Fruit fly (Drosophila melanogaster) whole organism, embryonic: Measurements from ENCODE around the gene Sec22.

Source experiments
- Bteb2 ChIP-seq: fragments of 200-800 bp; sonication (Bioruptor generic); optimal IDR thresholded peaks from 2 replicates; lab custom pipeline; 2016; ENCODE audit warnings: missing biosample characterization, missing genetic modification characterization
- CG10267 ChIP-seq: fragments of 200-800 bp; sonication (Bioruptor generic); optimal IDR thresholded peaks from 2 replicates; lab custom pipeline; 2018; ENCODE audit warnings: missing biosample characterization, mild to moderate bottlenecking, missing genetic modification characterization, moderate library complexity
- CG12391 ChIP-seq: fragments of 200-800 bp; sonication (Bioruptor generic); optimal IDR thresholded peaks from 3 replicates; lab custom pipeline; 2018; ENCODE audit warnings: missing biosample characterization, mild to moderate bottlenecking, missing genetic modification characterization, moderate library complexity
- CG13894 ChIP-seq: fragments of 200-800 bp; sonication (Bioruptor generic); optimal IDR thresholded peaks from 3 replicates; lab custom pipeline; 2018; ENCODE audit warnings: missing biosample characterization, mild to moderate bottlenecking, missing genetic modification characterization, moderate library complexity
- CG1529 ChIP-seq: fragments of 200-800 bp; sonication (Bioruptor generic); optimal IDR thresholded peaks from 3 replicates; lab custom pipeline; 2018; ENCODE audit warnings: missing biosample characterization, missing genetic modification characterization
- CG16813 ChIP-seq: fragments of 200-800 bp; sonication (Bioruptor generic); IDR thresholded peaks from 3 replicates; pipeline ENCODE4 v1.3.6; 2022; ENCODE audit warnings: missing biosample characterization, missing genetic modification characterization; ENCODE audit not compliant: partially characterized antibody
- CG18764 ChIP-seq: fragments of 200-800 bp; sonication (Bioruptor generic); optimal IDR thresholded peaks from 3 replicates; lab custom pipeline; 2016; ENCODE audit warnings: missing biosample characterization, missing genetic modification characterization
- Eip74EF ChIP-seq, 2 experiments: fragments of 200-800 bp in 1 of 2; fragments of >200 bp in 1 of 2; sonication (Bioruptor generic) in 1 of 2; optimal IDR thresholded peaks; 2 replicates each; lab custom pipeline; 2017 to 2019; ENCODE audit warnings: missing biosample characterization in 2 of 2, missing genetic modification characterization in 2 of 2, mild to moderate bottlenecking in 1 of 2, moderate library complexity in 1 of 2
- crol ChIP-seq: fragments of 200-800 bp; sonication (Bioruptor generic); IDR thresholded peaks from 2 replicates; pipeline ENCODE4 v1.3.6; 2022; ENCODE audit warnings: missing biosample characterization, missing genetic modification characterization
- da ChIP-seq: fragments of 200-800 bp; sonication (Bioruptor generic); optimal IDR thresholded peaks from 2 replicates; lab custom pipeline; 2016; ENCODE audit warnings: missing biosample characterization, missing genetic modification characterization
- pfk ChIP-seq: fragments of 200-800 bp; sonication (Bioruptor generic); optimal IDR thresholded peaks from 2 replicates; lab custom pipeline; 2018; ENCODE audit warnings: missing biosample characterization, mild to moderate bottlenecking, missing genetic modification characterization, moderate library complexity
- psq ChIP-seq: fragments of 200-800 bp; sonication (Bioruptor generic); optimal IDR thresholded peaks from 2 replicates; lab custom pipeline; 2017; ENCODE audit warnings: missing biosample characterization, missing genetic modification characterization
- sob ChIP-seq: fragments of 200-800 bp; sonication (Bioruptor generic); IDR thresholded peaks from 2 replicates; pipeline ENCODE4 v1.3.6; 2022; ENCODE audit warnings: missing biosample characterization, missing genetic modification characterization
- tna ChIP-seq: fragments of 200-800 bp; sonication (Bioruptor generic); IDR thresholded peaks from 2 replicates; pipeline ENCODE4 v1.3.6; 2022; ENCODE audit warnings: missing biosample characterization, missing genetic modification characterization; ENCODE audit not compliant: partially characterized antibody

dm6 chrX:790039-790597 lies 15.8 kb upstream of the Sec22 start, which contains the start of gene CG13360:
- TF ChIP-seq CG10267 (no peak), sob (GFP tag; lab: Robert Waterston, UW) (no peak), pfk (GFP tag; lab: Kevin White, UChicago) (no peak), tna (GFP tag; lab: Robert Waterston, UW) (no peak), crol (GFP tag; lab: Robert Waterston, UW) (no peak), Bteb2 (GFP tag; lab: Kevin White, UChicago) (no peak), da (GFP tag; lab: Kevin White, UChicago) (no peak), CG12391 (tag; lab: Kevin White, UChicago) (no peak), CG1529 (GFP tag; lab: Kevin White, UChicago) (no peak), CG18764 (no peak), CG13894 (tag; lab: Kevin White, UChicago) (no peak), CG16813 (GFP tag; lab: Robert Waterston, UW) (no peak), Eip74EF (GFP tag; optimal IDR thresholded peaks at IDR 0.05; lab: Kevin White, UChicago) (no peak), psq (GFP tag; lab: Kevin White, UChicago) (no peak)
